Fruit fly (Drosophila melanogaster) whole organism, embryonic: ENCODE data around the gene CG32271.

Source experiments
- ATbp ChIP-seq: fragments of 200-800 bp; sonication (Bioruptor generic); optimal IDR thresholded peaks from 2 replicates; lab custom pipeline; 2017; ENCODE audit warnings: missing biosample characterization, mild to moderate bottlenecking, missing genetic modification characterization, missing genetic modification reagents
- Aef1 ChIP-seq: fragments of 200-800 bp; sonication (Bioruptor generic); IDR thresholded peaks from 3 replicates; pipeline ENCODE4 v1.3.6; 2022; ENCODE audit warnings: missing biosample characterization, missing genetic modification characterization
- BEAF-32 ChIP-seq: fragments of 200-800 bp; sonication (Bioruptor generic); optimal IDR thresholded peaks from 3 replicates; lab custom pipeline; 2017; ENCODE audit warnings: missing biosample characterization, missing genetic modification characterization, mild to moderate bottlenecking, moderate library complexity, missing genetic modification reagents
- CG10209 ChIP-seq: fragments of 200-800 bp; sonication (Bioruptor generic); optimal IDR thresholded peaks from 3 replicates; lab custom pipeline; 2017; ENCODE audit warnings: missing biosample characterization, mild to moderate bottlenecking, missing genetic modification characterization, missing genetic modification reagents
- CG11085 ChIP-seq: fragments of 200-800 bp; sonication (Bioruptor generic); IDR thresholded peaks from 2 replicates; pipeline ENCODE4 v1.3.6; 2022; ENCODE audit warnings: missing biosample characterization, missing genetic modification characterization
- CG11247 ChIP-seq: fragments of 200-800 bp; sonication (Bioruptor generic); IDR thresholded peaks from 2 replicates; pipeline ENCODE4 v1.3.6; 2022; ENCODE audit warnings: missing biosample characterization, missing genetic modification characterization
- CG13123 ChIP-seq: fragments of 200-800 bp; sonication (Bioruptor generic); optimal IDR thresholded peaks from 2 replicates; lab custom pipeline; 2016; ENCODE audit warnings: missing biosample characterization, missing genetic modification characterization
- CG14050 ChIP-seq: fragments of 200-800 bp; sonication (Bioruptor generic); IDR thresholded peaks from 3 replicates; pipeline ENCODE4 v1.3.6; 2022; ENCODE audit warnings: missing biosample characterization, missing genetic modification characterization
- CG16779 ChIP-seq: fragments of 200-800 bp; sonication (Bioruptor generic); IDR thresholded peaks from 2 replicates; pipeline ENCODE4 v1.3.6; 2022; ENCODE audit warnings: missing biosample characterization, missing genetic modification characterization
- CG2875 ChIP-seq: fragments of 200-800 bp; sonication (Bioruptor generic); optimal IDR thresholded peaks from 2 replicates; lab custom pipeline; 2017; ENCODE audit warnings: missing biosample characterization, mild to moderate bottlenecking, missing genetic modification characterization, missing genetic modification reagents
- CG31365 ChIP-seq: fragments of 200-800 bp; sonication (Bioruptor generic); optimal IDR thresholded peaks from 2 replicates; lab custom pipeline; 2018; ENCODE audit warnings: missing biosample characterization, mild to moderate bottlenecking, missing genetic modification characterization
- CG3281 ChIP-seq: fragments of 200-800 bp; sonication (Bioruptor generic); optimal IDR thresholded peaks from 3 replicates; lab custom pipeline; 2017; ENCODE audit warnings: missing biosample characterization, mild to moderate bottlenecking, missing genetic modification characterization
- CG33557 ChIP-seq: fragments of 200-800 bp; sonication (Bioruptor generic); optimal IDR thresholded peaks from 2 replicates; lab custom pipeline; 2019; ENCODE audit warnings: missing biosample characterization, mild to moderate bottlenecking, missing genetic modification characterization, moderate library complexity
- CG34224 ChIP-seq: fragments of 200-800 bp; sonication (Bioruptor generic); IDR thresholded peaks from 3 replicates; pipeline ENCODE4 v1.3.6; 2022; ENCODE audit warnings: missing biosample characterization, missing genetic modification characterization; ENCODE audit not compliant: partially characterized antibody
- CG3847 ChIP-seq: fragments of 200-800 bp; sonication (Bioruptor generic); IDR thresholded peaks from 2 replicates; pipeline ENCODE4 v1.3.6; 2022; ENCODE audit warnings: missing biosample characterization, missing genetic modification characterization
- CG4730 ChIP-seq: fragments of 200-800 bp; sonication (Bioruptor generic); IDR thresholded peaks from 2 replicates; pipeline ENCODE4 v1.3.6; 2022; ENCODE audit warnings: missing biosample characterization, missing genetic modification characterization
- CG5180 ChIP-seq: fragments of 200-800 bp; sonication (Bioruptor generic); optimal IDR thresholded peaks from 3 replicates; lab custom pipeline; 2017; ENCODE audit warnings: missing biosample characterization, missing genetic modification characterization, mild to moderate bottlenecking, moderate library complexity, missing genetic modification reagents
- CG9797 ChIP-seq: fragments of 200-800 bp; sonication (Bioruptor generic); optimal IDR thresholded peaks from 3 replicates; lab custom pipeline; 2018; ENCODE audit warnings: missing biosample characterization, mild to moderate bottlenecking, missing genetic modification characterization
- CTCF ChIP-seq: fragments of 200-800 bp; sonication (Bioruptor generic); optimal IDR thresholded peaks from 2 replicates; lab custom pipeline; 2017; ENCODE audit warnings: missing biosample characterization, mild to moderate bottlenecking, missing genetic modification characterization, moderate library complexity
- Doc3 ChIP-seq: fragments of 200-800 bp; sonication (Bioruptor generic); IDR thresholded peaks from 3 replicates; pipeline ENCODE4 v1.3.6; 2022; ENCODE audit warnings: missing biosample characterization, missing genetic modification characterization; ENCODE audit not compliant: partially characterized antibody
- Fer3 ChIP-seq: fragments of 200-800 bp; sonication (Bioruptor generic); optimal IDR thresholded peaks from 2 replicates; lab custom pipeline; 2018; ENCODE audit warnings: missing biosample characterization, mild to moderate bottlenecking, missing genetic modification characterization, moderate library complexity
- Gsc ChIP-seq: fragments of 200-800 bp; sonication (Bioruptor generic); IDR thresholded peaks from 2 replicates; pipeline ENCODE4 v1.3.6; 2022; ENCODE audit warnings: missing biosample characterization, missing genetic modification characterization
- Hr3 ChIP-seq: fragments of 200-800 bp; sonication (Bioruptor generic); optimal IDR thresholded peaks from 3 replicates; lab custom pipeline; 2016; ENCODE audit warnings: missing biosample characterization, missing genetic modification characterization
- MTF-1 ChIP-seq: fragments of 200-800 bp; sonication (Bioruptor generic); optimal IDR thresholded peaks from 2 replicates; lab custom pipeline; 2018; ENCODE audit warnings: missing biosample characterization, mild to moderate bottlenecking, missing genetic modification characterization, borderline replicate concordance
- Myb ChIP-seq: fragments of 200-800 bp; sonication (Bioruptor generic); optimal IDR thresholded peaks from 2 replicates; lab custom pipeline; 2016; ENCODE audit warnings: missing biosample characterization, missing genetic modification characterization
- Nf-YB ChIP-seq: fragments of 200-800 bp; sonication (Bioruptor generic); optimal IDR thresholded peaks from 3 replicates; lab custom pipeline; 2019; ENCODE audit warnings: missing biosample characterization, mild to moderate bottlenecking, missing genetic modification characterization, moderate library complexity
- Pdp1 ChIP-seq, 2 experiments: fragments of 200-800 bp; sonication (Bioruptor generic); optimal IDR thresholded peaks; 3 replicates each; lab custom pipeline; 2016; ENCODE audit warnings: missing biosample characterization in 2 of 2, missing genetic modification characterization in 2 of 2, mild to moderate bottlenecking in 1 of 2, moderate library complexity in 1 of 2
- Ravus ChIP-seq: fragments of 200-800 bp; sonication (Bioruptor generic); IDR thresholded peaks from 2 replicates; pipeline ENCODE4 v1.3.6; 2022; ENCODE audit warnings: missing biosample characterization, missing genetic modification characterization
- Rx ChIP-seq: fragments of 200-800 bp; sonication (Bioruptor generic); IDR thresholded peaks from 2 replicates; pipeline ENCODE4 v1.3.6; 2022; ENCODE audit warnings: missing biosample characterization, missing genetic modification characterization
- Vsx1 ChIP-seq: fragments of 200-800 bp; sonication (Bioruptor generic); optimal IDR thresholded peaks from 2 replicates; lab custom pipeline; 2017; ENCODE audit warnings: missing biosample characterization, mild to moderate bottlenecking, missing genetic modification characterization, missing genetic modification reagents
- YL-1 ChIP-seq: fragments of 200-800 bp; sonication (Bioruptor generic); optimal IDR thresholded peaks from 3 replicates; lab custom pipeline; 2017; ENCODE audit warnings: missing biosample characterization, mild to moderate bottlenecking, missing genetic modification characterization
- ab ChIP-seq: fragments of 200-800 bp; sonication (Bioruptor generic); optimal IDR thresholded peaks from 2 replicates; lab custom pipeline; 2016; ENCODE audit warnings: missing biosample characterization, missing genetic modification characterization
- aop ChIP-seq: fragments of 200-800 bp; sonication (Bioruptor generic); IDR thresholded peaks from 2 replicates; pipeline ENCODE4 v1.3.6; 2022; ENCODE audit warnings: missing biosample characterization, missing genetic modification characterization
- cato ChIP-seq: fragments of 200-800 bp; sonication (Bioruptor generic); optimal IDR thresholded peaks from 2 replicates; lab custom pipeline; 2016; ENCODE audit warnings: missing biosample characterization, missing genetic modification characterization, borderline replicate concordance
- chinmo ChIP-seq: fragments of 200-800 bp; sonication (Bioruptor generic); IDR thresholded peaks from 4 replicates; pipeline ENCODE4 v1.3.6; 2022; ENCODE audit warnings: missing biosample characterization, missing genetic modification characterization; ENCODE audit not compliant: partially characterized antibody
- croc ChIP-seq: fragments of 200-800 bp; sonication (Bioruptor generic); conservative IDR thresholded peaks from 3 replicates; pipeline ENCODE4 v1.3.6; 2022; ENCODE audit warnings: missing biosample characterization, missing genetic modification characterization
- dati ChIP-seq: fragments of 200-800 bp; sonication (Bioruptor generic); IDR thresholded peaks from 2 replicates; pipeline ENCODE4 v1.3.6; 2022; ENCODE audit warnings: missing biosample characterization, missing genetic modification characterization
- fd102C ChIP-seq: fragments of 200-800 bp; sonication (Bioruptor generic); optimal IDR thresholded peaks from 2 replicates; lab custom pipeline; 2018; ENCODE audit warnings: missing biosample characterization, mild to moderate bottlenecking, missing genetic modification characterization, moderate library complexity
- fd3F ChIP-seq: fragments of 200-800 bp; sonication (Bioruptor generic); optimal IDR thresholded peaks from 2 replicates; lab custom pipeline; 2018; ENCODE audit warnings: missing biosample characterization, mild to moderate bottlenecking, missing genetic modification characterization, moderate library complexity
- fu2 ChIP-seq: fragments of 200-800 bp; sonication (Bioruptor generic); optimal IDR thresholded peaks from 2 replicates; lab custom pipeline; 2016; ENCODE audit warnings: missing biosample characterization, missing genetic modification characterization
- ham ChIP-seq: fragments of 200-800 bp; sonication (Bioruptor generic); IDR thresholded peaks from 2 replicates; pipeline ENCODE4 v1.3.6; 2022; ENCODE audit warnings: missing biosample characterization, missing genetic modification characterization
- kah ChIP-seq: fragments of 200-800 bp; sonication (Bioruptor generic); optimal IDR thresholded peaks from 2 replicates; lab custom pipeline; 2018; ENCODE audit warnings: missing biosample characterization, mild to moderate bottlenecking, missing genetic modification characterization
- lab ChIP-seq: fragments of 200-800 bp; sonication (Bioruptor generic); optimal IDR thresholded peaks from 3 replicates; lab custom pipeline; 2017; ENCODE audit warnings: missing biosample characterization, missing genetic modification characterization, mild to moderate bottlenecking, moderate library complexity, missing genetic modification reagents
- odd ChIP-seq: fragments of 200-800 bp; sonication (Bioruptor generic); optimal IDR thresholded peaks from 2 replicates; lab custom pipeline; 2017; ENCODE audit warnings: missing biosample characterization, mild to moderate bottlenecking, missing genetic modification characterization
- shn ChIP-seq: fragments of 200-800 bp; sonication (Bioruptor generic); optimal IDR thresholded peaks from 3 replicates; lab custom pipeline; 2016; ENCODE audit warnings: missing biosample characterization, missing genetic modification characterization
- trem ChIP-seq: fragments of 200-800 bp; optimal IDR thresholded peaks from 3 replicates; lab custom pipeline; 2019; ENCODE audit warnings: missing biosample characterization, mild to moderate bottlenecking, missing genetic modification characterization, moderate library complexity
- unc-4 ChIP-seq: fragments of 200-800 bp; sonication (Bioruptor generic); IDR thresholded peaks from 2 replicates; pipeline ENCODE4 v1.3.6; 2022; ENCODE audit warnings: missing biosample characterization, missing genetic modification characterization; ENCODE audit not compliant: partially characterized antibody
- zf30C ChIP-seq: fragments of 200-800 bp; sonication (Bioruptor generic); optimal IDR thresholded peaks from 3 replicates; lab custom pipeline; 2018; ENCODE audit warnings: missing biosample characterization, mild to moderate bottlenecking, missing genetic modification characterization

CG32271 gene

dm6 chr3L:3249997-3250774 lies 47.2 kb upstream of the CG32271 start (continued):
- TF ChIP-seq CTCF (peak; percentile 59), CG14050 (GFP tag; lab: Robert Waterston, UW) (peak; percentile 60; the same call in 2 of the 3 replicates), Myb (GFP tag; lab: Kevin White, UChicago) (peak; percentile 85), dati (GFP tag; lab: Robert Waterston, UW) (peak; percentile 38; the same call in 1 of the 2 replicates), Rx (GFP tag; lab: Robert Waterston, UW) (peak; percentile 36; the same call in 1 of the 2 replicates), BEAF-32 (peak; percentile 15), odd (GFP tag; lab: Kevin White, UChicago) (peak; percentile 96), fd102C (GFP tag; lab: Kevin White, UChicago) (peak; percentile 10), CG11085 (GFP tag; lab: Robert Waterston, UW) (peak; percentile 72; the same call in 1 of the 2 replicates), Gsc (peak; percentile 59), CG33557 (GFP tag; lab: Kevin White, UChicago) (peak; percentile 93), MTF-1 (GFP tag; lab: Kevin White, UChicago) (peak; percentile 38), YL-1 (peak; percentile 81), aop (0 out of 2 replicates have a peak, but pooled peaks have one; percentile 14), CG16779 (peak; percentile 44; the same call in 1 of the 2 replicates), CG9797 (GFP tag; lab: Kevin White, UChicago) (peak; percentile 18), unc-4 (GFP tag; lab: Robert Waterston, UW) (0 out of 2 replicates have a peak, but pooled peaks have one; percentile 15), kah (peak; percentile 73), ab (GFP tag; lab: Kevin White, UChicago) (peak; percentile 92), cato (GFP tag; lab: Kevin White, UChicago) (peak; percentile 96), Pdp1 (GFP tag; optimal IDR thresholded peaks at IDR 0.05; lab: Kevin White, UChicago) (peak; percentile 92 to 96), zf30C (GFP tag; lab: Kevin White, UChicago) (peak; percentile 91), CG31365 (tag; lab: Kevin White, UChicago) (peak; percentile 17), CG3847 (GFP tag; lab: Robert Waterston, UW) (peak; percentile 89), trem (tag; lab: Kevin White, UChicago) (peak; percentile 89), CG10209 (GFP tag; lab: Kevin White, UChicago) (peak; percentile 97), shn (GFP tag; lab: Kevin White, UChicago) (peak; percentile 91), Fer3 (tag; lab: Kevin White, UChicago) (peak; percentile 81), chinmo (GFP tag; lab: Robert Waterston, UW) (peak; percentile 99), CG4730 (GFP tag; lab: Robert Waterston, UW) (peak; percentile 80), Nf-YB (GFP tag; lab: Kevin White, UChicago) (peak; percentile 86), croc (peak; percentile 88), fu2 (GFP tag; lab: Kevin White, UChicago) (peak; percentile 96), CG11247 (peak; percentile 77), ATbp (peak; percentile 89), lab (GFP tag; lab: Kevin White, UChicago) (peak; percentile 89), Hr3 (GFP tag; lab: Kevin White, UChicago) (peak; percentile 96), Doc3 (GFP tag; lab: Robert Waterston, UW) (no peak), CG2875 (GFP tag; lab: Kevin White, UChicago) (peak; percentile 92), fd3F (GFP tag; lab: Kevin White, UChicago) (peak; percentile 94), Vsx1 (peak; percentile 83), CG3281 (GFP tag; lab: Kevin White, UChicago) (peak; percentile 95), Ravus (GFP tag; lab: Robert Waterston, UW) (peak; percentile 49), Aef1 (peak; percentile 79), CG5180 (peak; percentile 81), CG34224 (GFP tag; lab: Robert Waterston, UW) (no peak; the same call in 2 of the 3 replicates), ham (GFP tag; lab: Robert Waterston, UW) (peak; percentile 48; the same call in 1 of the 2 replicates), CG13123 (GFP tag; lab: Kevin White, UChicago) (peak; percentile 85)
